Worm (Caenorhabditis elegans): Measurements from ENCODE around the gene srx-87.

ce11 chrV:11539502-11539901 lies 25.2 kb upstream of the srx-87 start:
- no peak for TF ChIP-seq blmp-1 (tag; optimal IDR thresholded peaks at IDR 0.05)
- no peak for TF ChIP-seq lsy-2 (tag; optimal IDR thresholded peaks at IDR 0.05)
- TF ChIP-seq sptf-1 (tag; optimal IDR thresholded peaks at IDR 0.05), result no peak
